Fruit fly (Drosophila melanogaster): ENCODE results near the gene CG8757.
A peak's percentile ranks its signal among the peaks of the same experiment; 100 is the strongest.

CG8757 gene

DNA sequence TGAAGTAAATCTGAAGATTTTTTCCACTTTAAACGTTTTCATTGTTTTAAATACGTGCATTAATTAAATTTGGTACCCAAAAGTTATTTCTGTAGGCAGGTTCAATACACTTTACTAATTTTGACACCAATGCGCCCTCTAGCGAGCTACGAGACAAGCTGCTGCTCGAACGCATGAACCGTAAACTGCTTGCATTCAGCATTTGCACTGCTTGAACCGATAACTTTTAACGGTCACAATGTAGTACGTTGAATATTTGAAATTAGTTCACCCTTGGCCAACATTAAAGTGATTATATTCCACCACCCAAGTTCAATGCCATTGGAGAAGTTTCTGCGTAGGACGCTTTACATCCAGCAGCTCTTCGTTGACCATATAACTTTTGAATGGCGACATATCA is 3.3 kb upstream of the CG8757 start (continued):
- TF ChIP-seq Lhr (GFP tag; optimal IDR thresholded peaks at IDR 0.05) (peak; percentile 73), slbo (GFP tag; IDR thresholded peaks at IDR 0.05) (peak; percentile 79), pum (GFP tag; optimal IDR thresholded peaks at IDR 0.05) (peak; percentile 47), CG8478 (optimal IDR thresholded peaks at IDR 0.05) (peak; percentile 87), Hsf (GFP tag; optimal IDR thresholded peaks at IDR 0.05) (peak; percentile 14), ato (GFP tag; IDR thresholded peaks at IDR 0.05; ENCODE audit: partially characterized antibody) (peak; percentile 42), luna (GFP tag; optimal IDR thresholded peaks at IDR 0.05) (no peak), CG10147 (GFP tag; optimal IDR thresholded peaks at IDR 0.05) (no peak), knrl (GFP tag; IDR thresholded peaks at IDR 0.05; ENCODE audit: partially characterized antibody) (peak; percentile 53; the same call in 2 of the 3 replicates), fd3F (GFP tag; optimal IDR thresholded peaks at IDR 0.05) (no peak), usp (GFP tag; optimal IDR thresholded peaks at IDR 0.05) (no peak), CG8388 (GFP tag; optimal IDR thresholded peaks at IDR 0.05) (no peak), CG17186 (GFP tag; optimal IDR thresholded peaks at IDR 0.05) (no peak), lov (optimal IDR thresholded peaks at IDR 0.05) (no peak), lov (GFP tag; IDR thresholded peaks at IDR 0.05) (peak; percentile 37; the same call in 1 of the 3 replicates), CG31365 (tag; optimal IDR thresholded peaks at IDR 0.05) (peak; percentile 98), CG32772 (GFP tag; IDR thresholded peaks at IDR 0.05) (peak; percentile 50; the same call in 1 of the 2 replicates), Pdp1 (GFP tag; optimal IDR thresholded peaks at IDR 0.05) (peak in 1 of 2 experiments; percentile 34), CG6791 (GFP tag; IDR thresholded peaks at IDR 0.05; ENCODE audit: partially characterized antibody) (peak; percentile 81), CG9876 (GFP tag; optimal IDR thresholded peaks at IDR 0.05) (peak; percentile 15), CG32767 (GFP tag; IDR thresholded peaks at IDR 0.05) (no peak), gcm (GFP tag; optimal IDR thresholded peaks at IDR 0.05) (no peak), CG42726 (GFP tag; IDR thresholded peaks at IDR 0.05; ENCODE audit: partially characterized antibody) (peak; percentile 79), HmgD (GFP tag; optimal IDR thresholded peaks at IDR 0.05) (peak; percentile 92), CG11504 (tag; optimal IDR thresholded peaks at IDR 0.05) (peak; percentile 63), eyg (GFP tag; optimal IDR thresholded peaks at IDR 0.05) (no peak), vnd (GFP tag; IDR thresholded peaks at IDR 0.05; ENCODE audit: partially characterized antibody) (peak; percentile 42; the same call in 2 of the 3 replicates), Xbp1 (GFP tag; optimal IDR thresholded peaks at IDR 0.05) (peak; percentile 48), en (GFP tag; optimal IDR thresholded peaks at IDR 0.05) (no peak), CG9609 (GFP tag; optimal IDR thresholded peaks at IDR 0.05) (peak; percentile 33), exex (tag; optimal IDR thresholded peaks at IDR 0.05) (no peak), kah (GFP tag; optimal IDR thresholded peaks at IDR 0.05) (no peak), Hr3 (GFP tag; optimal IDR thresholded peaks at IDR 0.05) (peak; percentile 32), CG14860 (GFP tag; IDR thresholded peaks at IDR 0.05; ENCODE audit: partially characterized antibody) (peak; percentile 44; the same call in 1 of the 3 replicates), CG11456 (GFP tag; IDR thresholded peaks at IDR 0.05) (peak; percentile 87), CG4424 (GFP tag; optimal IDR thresholded peaks at IDR 0.05) (peak; percentile 43), D19A (tag; optimal IDR thresholded peaks at IDR 0.05) (no peak), Sry-δ (GFP tag; optimal IDR thresholded peaks at IDR 0.05) (no peak), CG14441 (GFP tag; IDR thresholded peaks at IDR 0.05) (0 out of 2 replicates have a peak, but pooled peaks have one; percentile 18), Atf6 (GFP tag; IDR thresholded peaks at IDR 0.05) (no peak), CG14050 (GFP tag; IDR thresholded peaks at IDR 0.05) (no peak), jumu (GFP tag; optimal IDR thresholded peaks at IDR 0.05) (peak; percentile 1), fru (optimal IDR thresholded peaks at IDR 0.05) (no peak), CG8924 (tag; optimal IDR thresholded peaks at IDR 0.05) (no peak), otp (GFP tag; IDR thresholded peaks at IDR 0.05) (0 out of 3 replicates have a peak, but pooled peaks have one; percentile 30), ind (GFP tag; optimal IDR thresholded peaks at IDR 0.05) (peak; percentile 26), pzg (GFP tag; optimal IDR thresholded peaks at IDR 0.05) (peak; percentile 37)
